Worm (Caenorhabditis elegans): Measurements from ENCODE around the gene moa-2.

Gene moa-2

DNA sequence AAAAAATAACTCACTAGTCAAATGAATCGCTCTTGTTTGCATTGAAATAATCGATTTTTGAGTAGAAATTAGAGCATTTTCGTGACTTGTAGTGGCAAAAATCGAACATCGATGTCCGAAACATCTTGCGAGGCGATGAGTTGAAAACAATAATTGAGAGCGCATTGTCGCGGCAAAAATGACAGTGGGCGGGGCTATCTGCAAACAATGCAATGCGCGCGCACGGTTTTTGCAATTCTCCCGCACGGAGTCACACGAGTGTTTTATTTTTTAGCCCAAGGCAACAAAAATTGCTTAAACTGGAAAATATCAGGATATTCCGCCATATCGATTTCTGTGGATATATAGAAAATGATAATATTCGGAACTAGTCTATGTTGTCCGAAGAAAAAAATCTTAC is 9.7 kb upstream of the moa-2 start, which contains the start of gene B0495.9 (continued):
- TF ChIP-seq C08G9.2 (tag; optimal IDR thresholded peaks at IDR 0.05) (peak; percentile 87), ceh-19 (GFP tag; optimal IDR thresholded peaks at IDR 0.05) (peak; percentile 92), elt-4 (tag; optimal IDR thresholded peaks at IDR 0.05) (peak; percentile 61), pha-2 (tag; optimal IDR thresholded peaks at IDR 0.05) (peak; percentile 82), madf-2 (tag; optimal IDR thresholded peaks at IDR 0.05) (peak; percentile 83), eyg-1 (tag; optimal IDR thresholded peaks at IDR 0.05) (peak; percentile 84), ceh-30 (tag; optimal IDR thresholded peaks at IDR 0.05) (no peak), pqm-1 (tag; optimal IDR thresholded peaks at IDR 0.05) (peak; percentile 31), fkh-6 (tag; optimal IDR thresholded peaks at IDR 0.05) (peak; percentile 89), Y22D7AL.16 (tag; optimal IDR thresholded peaks at IDR 0.05) (peak; percentile 83), hlh-6 (tag; optimal IDR thresholded peaks at IDR 0.05) (peak; percentile 89), ceh-14 (tag; optimal IDR thresholded peaks at IDR 0.05) (peak; percentile 93), ahr-1 (tag; optimal IDR thresholded peaks at IDR 0.05) (peak; percentile 87), nhr-232 (tag; optimal IDR thresholded peaks at IDR 0.05) (peak; percentile 84), ama-1 (optimal IDR thresholded peaks at IDR 0.05) (no peak), che-1 (tag; optimal IDR thresholded peaks at IDR 0.05) (peak; percentile 85), lim-6 (tag; optimal IDR thresholded peaks at IDR 0.05) (peak; percentile 61), ceh-9 (tag; optimal IDR thresholded peaks at IDR 0.05) (peak; percentile 23), gmeb-2 (tag; optimal IDR thresholded peaks at IDR 0.05) (peak; percentile 88), ztf-16 (tag; optimal IDR thresholded peaks at IDR 0.05) (peak; percentile 93), K09A11.1 (tag; optimal IDR thresholded peaks at IDR 0.05; ENCODE audit: insufficient read depth) (peak; percentile 84), unc-55 (GFP tag; optimal IDR thresholded peaks at IDR 0.05) (no peak), C38D4.7 (GFP tag; optimal IDR thresholded peaks at IDR 0.05) (peak; percentile 88), ttx-3 (tag; optimal IDR thresholded peaks at IDR 0.05) (peak; percentile 90), tbx-2 (tag; optimal IDR thresholded peaks at IDR 0.05) (peak; percentile 95), pha-4 (tag; optimal IDR thresholded peaks at IDR 0.05) (no peak), K02D7.2 (tag; optimal IDR thresholded peaks at IDR 0.05) (peak; percentile 81), npax-4 (tag; optimal IDR thresholded peaks at IDR 0.05) (peak; percentile 84), nhr-11 (tag; optimal IDR thresholded peaks at IDR 0.05) (peak; percentile 14), odd-2 (tag; optimal IDR thresholded peaks at IDR 0.05) (peak; percentile 85)

DNA sequence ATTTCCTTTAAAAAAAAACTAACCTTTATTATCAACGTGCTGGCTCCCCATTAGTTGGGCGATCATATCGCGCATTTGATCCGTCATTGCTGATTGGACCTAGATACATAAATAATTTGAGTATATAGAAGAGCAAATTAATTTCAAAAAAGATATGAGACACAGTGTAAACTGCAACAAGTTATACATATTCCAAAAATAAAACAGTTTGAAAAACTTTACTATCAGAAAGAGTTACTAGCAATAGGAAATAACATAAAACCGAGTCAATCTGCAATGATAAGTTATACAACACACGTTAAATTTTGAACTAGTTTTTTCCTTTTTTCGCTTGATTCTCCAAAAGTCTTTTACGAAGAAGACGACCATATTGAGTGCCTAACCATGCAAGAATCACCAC is 8.6 kb upstream of the moa-2 start, which contains the start of gene luc-7L:
Gene luc-7L (minus strand): TSS at position 101 of the 400 bp plus-strand sequence.
- TF ChIP-seq ceh-31 (tag; optimal IDR thresholded peaks at IDR 0.05): no peak
- TF ChIP-seq fax-1 (tag; optimal IDR thresholded peaks at IDR 0.05): no peak
- TF ChIP-seq hlh-13 (GFP tag; optimal IDR thresholded peaks at IDR 0.05): no peak
- no peak for TF ChIP-seq pag-3 (tag; optimal IDR thresholded peaks at IDR 0.05; ENCODE audit: borderline replicate concordance)
- no peak for TF ChIP-seq C08G9.2 (tag; optimal IDR thresholded peaks at IDR 0.05)
- TF ChIP-seq fkh-6 (tag; optimal IDR thresholded peaks at IDR 0.05): no peak
- TF ChIP-seq odd-2 (tag; optimal IDR thresholded peaks at IDR 0.05): no peak
- TF ChIP-seq pat-9 (tag; optimal IDR thresholded peaks at IDR 0.05): no peak
- TF ChIP-seq syd-9 (tag; optimal IDR thresholded peaks at IDR 0.05): no peak
- no peak for TF ChIP-seq lin-11 (tag; optimal IDR thresholded peaks at IDR 0.05)
- no peak for TF ChIP-seq ceh-19 (GFP tag; optimal IDR thresholded peaks at IDR 0.05)

DNA sequence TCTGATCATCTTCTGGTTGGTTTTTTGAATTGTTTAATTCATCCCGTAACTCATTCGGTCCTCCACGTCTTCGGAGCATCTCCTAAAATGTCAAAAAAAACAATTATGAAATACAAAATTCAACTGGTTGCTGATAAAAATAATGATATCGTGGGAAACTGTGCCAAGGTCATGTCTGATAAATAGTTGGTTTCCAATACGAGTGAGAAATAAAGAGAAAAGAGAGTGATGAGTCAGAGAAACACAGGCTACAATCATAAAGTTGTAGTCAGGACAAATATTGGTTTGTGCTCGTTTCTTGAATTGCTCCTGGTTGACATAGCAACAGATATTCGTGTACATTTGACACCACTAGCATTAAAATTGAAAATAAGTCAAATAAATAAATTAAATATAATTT is 6.3 kb upstream of the moa-2 start, which contains the start of gene B0495.7:
Gene B0495.7 (minus strand): TSS at position 82 of the 400 bp plus-strand sequence.
- TF ChIP-seq elt-2 (tag; optimal IDR thresholded peaks at IDR 0.05) (peak; percentile 77), unc-3 (GFP tag; conservative IDR thresholded peaks at IDR 0.05) (no peak), unc-3 (tag; optimal IDR thresholded peaks at IDR 0.05) (no peak), ceh-6 (GFP tag; optimal IDR thresholded peaks at IDR 0.05) (no peak), nfya-1 (tag; optimal IDR thresholded peaks at IDR 0.05) (no peak)
